Fruit fly (Drosophila melanogaster) whole organism, embryonic: ENCODE measurements around the gene Cyfip.

Source experiments
- ATbp ChIP-seq: fragments of 200-800 bp; sonication (Bioruptor generic); optimal IDR thresholded peaks from 2 replicates; lab custom pipeline; 2017; ENCODE audit warnings: missing biosample characterization, mild to moderate bottlenecking, missing genetic modification characterization, missing genetic modification reagents
- B-H1 ChIP-seq: fragments of 200-800 bp; sonication (Bioruptor generic); IDR thresholded peaks from 3 replicates; pipeline ENCODE4 v1.3.6; 2022; ENCODE audit warnings: missing biosample characterization, missing genetic modification characterization
- BEAF-32 ChIP-seq: fragments of 200-800 bp; sonication (Bioruptor generic); optimal IDR thresholded peaks from 3 replicates; lab custom pipeline; 2017; ENCODE audit warnings: missing biosample characterization, missing genetic modification characterization, mild to moderate bottlenecking, moderate library complexity, missing genetic modification reagents
- CG10431 ChIP-seq: fragments of 200-800 bp; sonication (Bioruptor generic); optimal IDR thresholded peaks from 3 replicates; lab custom pipeline; 2018; ENCODE audit warnings: missing biosample characterization, mild to moderate bottlenecking, missing genetic modification characterization
- CG10565 ChIP-seq: fragments of 200-800 bp; sonication (Bioruptor generic); optimal IDR thresholded peaks from 3 replicates; lab custom pipeline; 2016; ENCODE audit warnings: missing biosample characterization, mild to moderate bottlenecking, missing genetic modification characterization
- CG11504 ChIP-seq: fragments of 200-800 bp; sonication (Bioruptor generic); optimal IDR thresholded peaks from 3 replicates; lab custom pipeline; 2019; ENCODE audit warnings: missing biosample characterization, mild to moderate bottlenecking, missing genetic modification characterization, moderate library complexity
- CG11723 ChIP-seq: fragments of 200-800 bp; sonication (Bioruptor generic); optimal IDR thresholded peaks from 2 replicates; lab custom pipeline; 2017; ENCODE audit warnings: missing biosample characterization, mild to moderate bottlenecking, missing genetic modification characterization
- CG12942 ChIP-seq: fragments of 200-800 bp; sonication (Bioruptor generic); optimal IDR thresholded peaks from 3 replicates; lab custom pipeline; 2016; ENCODE audit warnings: missing biosample characterization, missing genetic modification characterization
- CG13296 ChIP-seq: fragments of 200-800 bp; sonication (Bioruptor generic); optimal IDR thresholded peaks from 3 replicates; lab custom pipeline; 2018; ENCODE audit warnings: missing biosample characterization, mild to moderate bottlenecking, missing genetic modification characterization
- CG14860 ChIP-seq: fragments of 200-800 bp; sonication (Bioruptor generic); IDR thresholded peaks from 3 replicates; pipeline ENCODE4 v1.3.6; 2022; ENCODE audit warnings: missing biosample characterization, missing genetic modification characterization; ENCODE audit not compliant: partially characterized antibody
- CG15269 ChIP-seq: fragments of 200-800 bp; sonication (Bioruptor generic); optimal IDR thresholded peaks from 2 replicates; lab custom pipeline; 2018; ENCODE audit warnings: missing biosample characterization, mild to moderate bottlenecking, missing genetic modification characterization, moderate library complexity
- CG1529 ChIP-seq: fragments of 200-800 bp; sonication (Bioruptor generic); optimal IDR thresholded peaks from 3 replicates; lab custom pipeline; 2018; ENCODE audit warnings: missing biosample characterization, missing genetic modification characterization
- CG1792 ChIP-seq: fragments of 200-800 bp; sonication (Bioruptor generic); optimal IDR thresholded peaks from 2 replicates; lab custom pipeline; 2016; ENCODE audit warnings: missing biosample characterization, missing genetic modification characterization
- CG18262 ChIP-seq: fragments of 200-800 bp; optimal IDR thresholded peaks from 3 replicates; lab custom pipeline; 2019; ENCODE audit warnings: missing biosample characterization, mild to moderate bottlenecking, missing genetic modification characterization, moderate library complexity
- CG3163 ChIP-seq: fragments of 200-800 bp; sonication (Bioruptor generic); optimal IDR thresholded peaks from 3 replicates; lab custom pipeline; 2016; ENCODE audit warnings: missing biosample characterization, missing genetic modification characterization
- CG6791 ChIP-seq: fragments of 200-800 bp; sonication (Bioruptor generic); IDR thresholded peaks from 3 replicates; pipeline ENCODE4 v1.3.6; 2022; ENCODE audit warnings: missing biosample characterization, missing genetic modification characterization; ENCODE audit not compliant: partially characterized antibody
- CG7786 ChIP-seq: fragments of 200-800 bp; sonication (Bioruptor generic); optimal IDR thresholded peaks from 2 replicates; lab custom pipeline; 2016; ENCODE audit warnings: missing biosample characterization, missing genetic modification characterization
- CG7928 ChIP-seq: fragments of 200-800 bp; sonication (Bioruptor generic); optimal IDR thresholded peaks from 2 replicates; lab custom pipeline; 2017; ENCODE audit warnings: missing biosample characterization, mild to moderate bottlenecking, missing genetic modification characterization
- CG7987 ChIP-seq: fragments of 200-800 bp; sonication (Bioruptor generic); optimal IDR thresholded peaks from 2 replicates; lab custom pipeline; 2018; ENCODE audit warnings: missing biosample characterization, mild to moderate bottlenecking, missing genetic modification characterization, moderate library complexity
- CG9797 ChIP-seq: fragments of 200-800 bp; sonication (Bioruptor generic); optimal IDR thresholded peaks from 3 replicates; lab custom pipeline; 2018; ENCODE audit warnings: missing biosample characterization, mild to moderate bottlenecking, missing genetic modification characterization
- Dad ChIP-seq: fragments of 200-800 bp; sonication (Bioruptor generic); optimal IDR thresholded peaks from 3 replicates; lab custom pipeline; 2016; ENCODE audit warnings: missing biosample characterization, missing genetic modification characterization
- Dp ChIP-seq: fragments of 200-800 bp; sonication (Bioruptor generic); optimal IDR thresholded peaks from 2 replicates; lab custom pipeline; 2018; ENCODE audit warnings: missing biosample characterization, mild to moderate bottlenecking, missing genetic modification characterization, moderate library complexity
- E2f2 ChIP-seq: fragments of 200-800 bp; sonication (Bioruptor generic); IDR thresholded peaks from 2 replicates; pipeline ENCODE4 v1.3.6; 2022; ENCODE audit warnings: missing biosample characterization, missing genetic modification characterization
- Fer3 ChIP-seq: fragments of 200-800 bp; sonication (Bioruptor generic); optimal IDR thresholded peaks from 2 replicates; lab custom pipeline; 2018; ENCODE audit warnings: missing biosample characterization, mild to moderate bottlenecking, missing genetic modification characterization, moderate library complexity
- Max ChIP-seq: fragments of 200-800 bp; sonication (Bioruptor generic); optimal IDR thresholded peaks from 2 replicates; lab custom pipeline; 2016; ENCODE audit warnings: missing biosample characterization, mild to moderate bottlenecking, missing genetic modification characterization
- PHDP ChIP-seq: fragments of 200-800 bp; sonication (Bioruptor generic); optimal IDR thresholded peaks from 3 replicates; lab custom pipeline; 2018; ENCODE audit warnings: missing biosample characterization, mild to moderate bottlenecking, missing genetic modification characterization, moderate library complexity
- Side ChIP-seq: fragments of 200-800 bp; sonication (Bioruptor generic); optimal IDR thresholded peaks from 2 replicates; lab custom pipeline; 2016; ENCODE audit warnings: missing biosample characterization, missing genetic modification characterization
- Sox100B ChIP-seq: fragments of 200-800 bp; sonication (Bioruptor generic); optimal IDR thresholded peaks from 3 replicates; lab custom pipeline; 2018; ENCODE audit warnings: missing biosample characterization, mild to moderate bottlenecking, missing genetic modification characterization
- Stat92E ChIP-seq, 3 experiments: fragments of >200 bp in 2 of 3; fragments of 200-800 bp in 1 of 3; sonication (Bioruptor generic) in 1 of 3; optimal IDR thresholded peaks; 2 replicates each; lab custom pipeline; 2017 to 2019; ENCODE audit warnings: missing biosample characterization in 3 of 3, missing genetic modification characterization in 3 of 3, mild to moderate bottlenecking in 1 of 3, moderate library complexity in 1 of 3
- Xrp1 ChIP-seq: fragments of 200-800 bp; sonication (Bioruptor generic); IDR thresholded peaks from 2 replicates; pipeline ENCODE4 v1.3.6; 2022; ENCODE audit warnings: missing biosample characterization, missing genetic modification characterization
- ac ChIP-seq: fragments of 200-800 bp; sonication (Bioruptor generic); optimal IDR thresholded peaks from 3 replicates; lab custom pipeline; 2017; ENCODE audit warnings: missing biosample characterization, mild to moderate bottlenecking, missing genetic modification characterization
- ash1 ChIP-seq: fragments of 200-800 bp; sonication (Bioruptor generic); optimal IDR thresholded peaks from 2 replicates; lab custom pipeline; 2018; ENCODE audit warnings: missing biosample characterization, mild to moderate bottlenecking, missing genetic modification characterization
- bcd ChIP-seq: fragments of 200-800 bp; sonication (Bioruptor generic); optimal IDR thresholded peaks from 2 replicates; lab custom pipeline; 2017; ENCODE audit warnings: missing biosample characterization, mild to moderate bottlenecking, missing genetic modification characterization
- eyg ChIP-seq: fragments of 200-800 bp; sonication (Bioruptor generic); optimal IDR thresholded peaks from 3 replicates; lab custom pipeline; 2016; ENCODE audit warnings: missing biosample characterization, missing genetic modification characterization
- gsb-n ChIP-seq: fragments of 200-800 bp; sonication (Bioruptor generic); optimal IDR thresholded peaks from 3 replicates; lab custom pipeline; 2018; ENCODE audit warnings: missing biosample characterization, mild to moderate bottlenecking, missing genetic modification characterization
- jumu ChIP-seq: fragments of 200-800 bp; sonication (Bioruptor generic); optimal IDR thresholded peaks from 3 replicates; lab custom pipeline; 2016; ENCODE audit warnings: missing biosample characterization, missing genetic modification characterization
- klu ChIP-seq: fragments of 200-800 bp; sonication (Bioruptor generic); IDR thresholded peaks from 2 replicates; pipeline ENCODE4 v1.3.6; 2022; ENCODE audit warnings: missing biosample characterization, missing genetic modification characterization
- nerfin-2 ChIP-seq: fragments of 200-800 bp; sonication (Bioruptor generic); IDR thresholded peaks from 2 replicates; pipeline ENCODE4 v1.3.6; 2022; ENCODE audit warnings: missing biosample characterization, missing genetic modification characterization; ENCODE audit not compliant: partially characterized antibody
- nom ChIP-seq: fragments of 200-800 bp; sonication (Bioruptor generic); optimal IDR thresholded peaks from 2 replicates; lab custom pipeline; 2017; ENCODE audit warnings: missing biosample characterization, missing genetic modification characterization, mild to moderate bottlenecking, moderate library complexity, missing genetic modification reagents
- odd ChIP-seq: fragments of 200-800 bp; sonication (Bioruptor generic); optimal IDR thresholded peaks from 2 replicates; lab custom pipeline; 2017; ENCODE audit warnings: missing biosample characterization, mild to moderate bottlenecking, missing genetic modification characterization
- org-1 ChIP-seq: fragments of 200-800 bp; sonication (Bioruptor generic); optimal IDR thresholded peaks from 2 replicates; lab custom pipeline; 2017; ENCODE audit warnings: missing biosample characterization, missing genetic modification characterization
- phol ChIP-seq: fragments of 200-800 bp; sonication (Bioruptor generic); optimal IDR thresholded peaks from 3 replicates; lab custom pipeline; 2018; ENCODE audit warnings: missing biosample characterization, mild to moderate bottlenecking, missing genetic modification characterization, moderate library complexity
- rib ChIP-seq: fragments of 200-800 bp; sonication (Bioruptor generic); IDR thresholded peaks from 2 replicates; pipeline ENCODE4 v1.3.6; 2022; ENCODE audit warnings: missing biosample characterization, missing genetic modification characterization
- ro ChIP-seq: fragments of 200-800 bp; sonication (Bioruptor generic); IDR thresholded peaks from 2 replicates; pipeline ENCODE4 v1.3.6; 2022; ENCODE audit warnings: missing biosample characterization, missing genetic modification characterization
- shn ChIP-seq: fragments of 200-800 bp; sonication (Bioruptor generic); optimal IDR thresholded peaks from 3 replicates; lab custom pipeline; 2016; ENCODE audit warnings: missing biosample characterization, missing genetic modification characterization
- trh ChIP-seq: fragments of 200-800 bp; sonication (Bioruptor generic); optimal IDR thresholded peaks from 2 replicates; lab custom pipeline; 2016; ENCODE audit warnings: missing biosample characterization, missing genetic modification characterization
- tup ChIP-seq: fragments of 200-800 bp; sonication (Bioruptor generic); optimal IDR thresholded peaks from 2 replicates; lab custom pipeline; 2016; ENCODE audit warnings: missing biosample characterization, mild to moderate bottlenecking, missing genetic modification characterization, moderate library complexity
- vnd ChIP-seq: fragments of 200-800 bp; sonication (Bioruptor generic); IDR thresholded peaks from 3 replicates; pipeline ENCODE4 v1.3.6; 2022; ENCODE audit warnings: missing biosample characterization, missing genetic modification characterization; ENCODE audit not compliant: partially characterized antibody

The Cyfip gene

dm6 chr3R:15356645-15357431, 23.8 kb downstream of the Cyfip start, which contains the start of the genes Atg4b and Hibch (continued):
- TF ChIP-seq ATbp (GFP tag; lab: Kevin White, UChicago) (peak; percentile 59), CG10431 (peak; percentile 46), BEAF-32 (GFP tag; lab: Kevin White, UChicago) (peak; percentile 41), B-H1 (GFP tag; lab: Robert Waterston, UW) (peak; percentile 66), Side (GFP tag; lab: Kevin White, UChicago) (no peak), CG11504 (tag; lab: Kevin White, UChicago) (no peak), Dad (GFP tag; lab: Kevin White, UChicago) (no peak), CG18262 (tag; lab: Kevin White, UChicago) (peak; percentile 87), ro (GFP tag; lab: Robert Waterston, UW) (peak; percentile 20; the same call in 1 of the 2 replicates), tup (GFP tag; lab: Kevin White, UChicago) (peak; percentile 11), CG7786 (no peak), Dp (peak; percentile 5), CG14860 (no peak), E2f2 (GFP tag; lab: Robert Waterston, UW) (peak; percentile 60), phol (tag; lab: Kevin White, UChicago) (peak; percentile 85), CG15269 (peak; percentile 85), CG7928 (GFP tag; lab: Kevin White, UChicago) (peak; percentile 55), CG9797 (GFP tag; lab: Kevin White, UChicago) (peak; percentile 38), CG10565 (GFP tag; lab: Kevin White, UChicago) (no peak), odd (peak; percentile 70), CG13296 (peak; percentile 86), CG1792 (no peak), jumu (GFP tag; lab: Kevin White, UChicago) (peak; percentile 34), vnd (no peak), nerfin-2 (GFP tag; lab: Robert Waterston, UW) (no peak), CG7987 (GFP tag; lab: Kevin White, UChicago) (peak; percentile 55), CG12942 (GFP tag; lab: Kevin White, UChicago) (peak; percentile 74), Max (GFP tag; lab: Kevin White, UChicago) (peak; percentile 89), Stat92E (GFP tag; optimal IDR thresholded peaks at IDR 0.05; lab: Kevin White, UChicago) (peak in 1 of 3 experiments; percentile 57), CG11723 (peak; percentile 67), CG3163 (no peak), klu (GFP tag; lab: Robert Waterston, UW) (peak; percentile 87), rib (GFP tag; lab: Robert Waterston, UW) (peak; percentile 86), CG1529 (GFP tag; lab: Kevin White, UChicago) (no peak), gsb-n (tag; lab: Kevin White, UChicago) (no peak), nom (peak; percentile 75), ac (GFP tag; lab: Kevin White, UChicago) (peak; percentile 14), ash1 (GFP tag; lab: Kevin White, UChicago) (no peak), org-1 (peak; percentile 64), PHDP (peak; percentile 82), Xrp1 (GFP tag; lab: Robert Waterston, UW) (peak; percentile 86), eyg (GFP tag; lab: Kevin White, UChicago) (no peak), trh (GFP tag; lab: Kevin White, UChicago) (peak; percentile 45), shn (GFP tag; lab: Kevin White, UChicago) (no peak), CG6791 (GFP tag; lab: Robert Waterston, UW) (no peak), Sox100B (GFP tag; lab: Kevin White, UChicago) (no peak), bcd (peak; percentile 86), Fer3 (peak; percentile 87)
